Fruit fly (Drosophila melanogaster): ENCODE data around the gene rols.

dm6 chr3L:12076312-12076711 lies 11.7 kb upstream of the rols start:
- TF ChIP-seq CG8478 (optimal IDR thresholded peaks at IDR 0.05): no peak
- TF ChIP-seq usp (GFP tag; optimal IDR thresholded peaks at IDR 0.05): no peak
- no peak for TF ChIP-seq Dll (optimal IDR thresholded peaks at IDR 0.05)
- TF ChIP-seq psq (optimal IDR thresholded peaks at IDR 0.05): no peak
- no peak for TF ChIP-seq pan (optimal IDR thresholded peaks at IDR 0.05)
- no peak for TF ChIP-seq EcR (GFP tag; optimal IDR thresholded peaks at IDR 0.05)

Measured in whole organism.